Worm (Caenorhabditis elegans): ENCODE results near the gene phy-4.

Gene phy-4

ce11 chrV:19513552-19513951 is at the start of gene phy-4:
TSS of gene phy-4 (minus strand) at chrV:19513652.
- TF ChIP-seq ceh-6 (GFP tag; optimal IDR thresholded peaks at IDR 0.05), result no peak

- TF ChIP-seq ttx-3 (tag; optimal IDR thresholded peaks at IDR 0.05) (no peak), madf-2 (tag; optimal IDR thresholded peaks at IDR 0.05) (no peak), sox-2 (GFP tag; IDR thresholded peaks at IDR 0.05) (no peak), ztf-16 (tag; optimal IDR thresholded peaks at IDR 0.05) (no peak), fax-1 (tag; optimal IDR thresholded peaks at IDR 0.05) (no peak), sox-4 (tag; optimal IDR thresholded peaks at IDR 0.05) (no peak), pag-3 (tag; optimal IDR thresholded peaks at IDR 0.05; ENCODE audit: borderline replicate concordance) (no peak), ceh-34 (tag; optimal IDR thresholded peaks at IDR 0.05) (no peak), tbx-7 (tag; optimal IDR thresholded peaks at IDR 0.05) (no peak), elt-4 (tag; optimal IDR thresholded peaks at IDR 0.05) (no peak), K09A11.1 (tag; optimal IDR thresholded peaks at IDR 0.05; ENCODE audit: insufficient read depth) (no peak), che-1 (tag; optimal IDR thresholded peaks at IDR 0.05) (no peak), C38D4.7 (GFP tag; optimal IDR thresholded peaks at IDR 0.05) (no peak), ceh-14 (tag; optimal IDR thresholded peaks at IDR 0.05) (no peak), ref-2 (tag; optimal IDR thresholded peaks at IDR 0.05) (no peak), ceh-9 (tag; optimal IDR thresholded peaks at IDR 0.05) (no peak), ceh-45 (GFP tag; IDR thresholded peaks at IDR 0.05) (no peak), ama-1 (optimal IDR thresholded peaks at IDR 0.05) (no peak), F13H6.1 (tag; optimal IDR thresholded peaks at IDR 0.05) (no peak)
These were observed 42.4 kb upstream of the phy-4 start, which contains the start of gene oac-1 for ce11 chrV:19555869-19556268. TSS of gene oac-1 (minus strand) at chrV:19555969.

DNA sequence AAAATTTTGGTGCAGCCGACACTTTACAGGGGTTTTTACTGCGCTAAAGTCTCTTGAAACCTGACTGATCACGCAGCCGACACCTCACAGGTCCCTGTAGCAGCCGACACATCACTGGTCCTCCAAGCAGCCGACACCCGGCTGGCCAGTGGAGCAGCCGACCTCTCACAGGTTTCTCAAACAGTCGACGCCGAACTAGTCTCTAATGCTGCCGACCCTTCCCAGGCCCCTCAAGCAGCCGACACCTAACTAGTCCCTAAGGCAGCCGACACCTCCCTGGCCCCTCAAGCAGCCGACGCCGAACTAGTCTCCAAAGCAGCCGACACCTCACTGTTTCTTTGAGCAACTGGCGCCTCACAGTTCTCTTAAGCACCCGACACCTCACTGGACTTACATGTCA is 41.9 kb upstream of the phy-4 start:
- TF ChIP-seq odd-2 (tag; optimal IDR thresholded peaks at IDR 0.05) (no peak), elt-4 (tag; optimal IDR thresholded peaks at IDR 0.05) (peak; percentile 28), fkh-6 (tag; optimal IDR thresholded peaks at IDR 0.05) (no peak), mec-3 (tag; optimal IDR thresholded peaks at IDR 0.05; ENCODE audit: borderline replicate concordance) (no peak), ceh-9 (tag; optimal IDR thresholded peaks at IDR 0.05) (no peak), F13H6.1 (tag; optimal IDR thresholded peaks at IDR 0.05) (no peak), ceh-30 (tag; optimal IDR thresholded peaks at IDR 0.05) (no peak), unc-86 (tag; optimal IDR thresholded peaks at IDR 0.05) (no peak), pag-3 (tag; optimal IDR thresholded peaks at IDR 0.05; ENCODE audit: borderline replicate concordance) (peak; percentile 45), ets-4 (tag; optimal IDR thresholded peaks at IDR 0.05) (no peak), lin-11 (tag; optimal IDR thresholded peaks at IDR 0.05) (no peak), ama-1 (optimal IDR thresholded peaks at IDR 0.05) (no peak)

DNA sequence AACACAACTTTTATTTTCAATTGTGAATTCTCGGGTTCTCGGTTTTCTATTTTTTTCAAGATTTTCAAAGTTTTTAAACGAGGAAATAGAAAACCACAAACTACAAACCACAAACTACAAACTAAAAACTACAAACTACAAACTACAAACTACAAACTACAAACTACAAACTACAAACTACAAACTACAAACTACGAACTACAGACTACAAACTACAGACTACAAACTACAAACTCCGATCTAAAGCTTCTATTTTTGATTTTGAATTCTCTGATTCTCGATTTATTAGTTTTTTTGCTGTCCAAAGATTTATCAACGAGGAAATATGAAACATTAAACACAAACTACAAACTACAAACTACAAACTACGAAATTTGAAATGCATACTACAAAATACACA is 36.8 kb upstream of the phy-4 start:
- peak; percentile 91 for TF ChIP-seq ceh-30 (tag; optimal IDR thresholded peaks at IDR 0.05)
- TF ChIP-seq pha-4 (tag; optimal IDR thresholded peaks at IDR 0.05), result no peak

DNA sequence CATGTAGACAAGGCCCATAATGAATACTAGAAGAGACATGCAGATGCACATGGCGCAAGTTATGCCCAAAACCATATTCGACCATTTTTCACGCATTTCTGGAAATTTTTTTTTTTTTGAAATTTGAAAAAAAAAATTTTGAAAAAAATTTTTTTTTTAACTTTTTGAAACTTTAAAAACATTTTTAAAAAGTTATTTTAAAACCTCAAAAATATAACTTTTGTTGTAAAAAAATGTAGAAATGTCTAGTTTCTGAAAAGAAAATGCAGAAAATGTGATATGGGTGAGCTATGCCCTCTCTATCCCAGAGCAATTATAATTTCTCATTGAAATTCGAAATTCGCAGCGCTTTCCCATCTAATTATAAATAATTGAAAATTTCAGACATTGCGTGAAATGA is 36.2 kb upstream of the phy-4 start, which contains the start of gene Y43F8B.20:
Gene Y43F8B.20 (minus strand): TSS at position 101 of the 400 bp plus-strand sequence.
- TF ChIP-seq nfya-1 (tag; optimal IDR thresholded peaks at IDR 0.05), result no peak
- no peak for TF ChIP-seq tbx-2 (tag; optimal IDR thresholded peaks at IDR 0.05)
- TF ChIP-seq pros-1 (tag; optimal IDR thresholded peaks at IDR 0.05), result no peak
- TF ChIP-seq Y22D7AL.16 (tag; optimal IDR thresholded peaks at IDR 0.05), result no peak
- TF ChIP-seq npax-4 (tag; optimal IDR thresholded peaks at IDR 0.05), result no peak
- TF ChIP-seq pag-3 (tag; optimal IDR thresholded peaks at IDR 0.05; ENCODE audit: borderline replicate concordance), result no peak

DNA sequence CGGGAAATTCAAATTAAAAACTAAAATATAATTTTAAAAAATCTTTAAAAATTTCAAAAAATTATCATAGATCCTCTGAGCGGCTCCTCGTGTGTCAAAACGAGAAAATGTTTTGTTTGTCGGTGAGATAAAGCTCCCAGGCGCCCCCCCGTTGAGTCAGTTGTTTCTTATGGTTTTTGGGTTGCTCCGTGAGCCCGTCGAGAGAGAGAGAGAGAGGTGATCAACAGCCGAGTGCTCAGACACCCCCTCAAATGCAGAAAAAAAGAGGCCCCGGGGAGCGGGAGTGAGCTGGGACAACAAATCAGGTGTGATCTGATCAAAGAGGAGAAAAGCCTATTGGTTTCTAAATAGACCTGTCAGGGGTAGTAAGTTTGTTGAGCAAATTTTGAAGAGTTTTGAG is 33.2 kb upstream of the phy-4 start:
- TF ChIP-seq ceh-18 (tag; optimal IDR thresholded peaks at IDR 0.05), result peak; percentile 37
- TF ChIP-seq rnt-1 (tag; optimal IDR thresholded peaks at IDR 0.05), result no peak
